Worm (Caenorhabditis elegans): ENCODE data around the gene Y39A1A.18.

DNA sequence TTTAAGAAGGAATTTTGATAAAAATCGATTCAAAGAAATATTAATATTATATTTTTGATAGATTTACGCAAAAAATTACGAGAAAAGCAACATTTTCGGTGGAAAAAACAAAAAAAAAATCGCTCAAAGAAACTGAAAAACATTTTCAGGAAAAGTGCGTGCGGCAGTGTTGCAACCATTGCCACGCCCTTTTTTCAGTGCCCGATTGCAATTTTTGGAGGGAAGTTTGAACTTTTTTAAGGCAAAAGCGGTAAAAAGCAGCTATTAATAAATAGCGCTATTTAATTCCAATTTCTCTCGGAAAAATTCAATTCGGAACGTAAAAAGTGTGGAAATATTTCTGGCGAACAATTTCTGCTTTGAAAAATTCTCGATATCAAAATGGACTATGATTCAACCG, 26.8 kb upstream of the Y39A1A.18 start:
- TF ChIP-seq pha-4 (tag; optimal IDR thresholded peaks at IDR 0.05), result no peak
- no peak for TF ChIP-seq unc-39 (tag; optimal IDR thresholded peaks at IDR 0.05)
- no peak for TF ChIP-seq nhr-25 (tag; optimal IDR thresholded peaks at IDR 0.05)
